Fruit fly (Drosophila melanogaster): ENCODE data around the gene CG43098.

The CG43098 gene

DNA sequence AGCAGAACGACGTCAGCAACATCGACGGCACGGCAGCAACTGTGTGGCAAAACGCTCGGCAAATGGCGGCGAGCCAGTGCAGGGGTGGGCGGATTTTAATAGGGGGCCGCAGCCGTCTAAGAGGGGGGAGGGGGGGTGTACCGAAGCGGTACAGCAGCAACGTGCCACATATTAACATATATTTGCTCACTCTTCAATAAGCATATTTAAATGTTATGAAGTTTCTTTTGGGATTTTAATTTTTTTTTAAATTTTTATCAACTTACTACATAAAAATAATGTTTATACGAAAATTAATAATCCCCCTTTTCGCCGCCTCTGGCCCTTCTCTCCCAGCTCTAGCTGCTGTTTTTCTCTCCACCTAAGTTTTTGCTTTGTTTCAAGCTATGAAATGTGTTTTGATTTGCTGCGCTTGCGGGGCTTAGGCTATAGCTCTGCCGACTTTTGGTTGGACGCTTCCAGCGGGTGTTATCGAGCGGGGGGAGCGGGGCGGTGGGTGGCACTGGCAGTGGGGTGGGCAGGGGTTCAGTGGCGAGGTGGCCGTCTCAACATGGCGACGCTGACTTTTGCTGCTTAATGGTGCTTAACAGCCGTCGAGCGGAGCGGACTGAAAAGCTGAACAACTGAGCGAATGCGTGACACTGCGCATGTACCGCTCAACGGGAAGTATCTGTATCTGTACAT lies 26.2 kb upstream of the CG43098 start (continued):
- TF ChIP-seq B-H1 (GFP tag; IDR thresholded peaks at IDR 0.05) (peak; percentile 79), cwo (GFP tag; optimal IDR thresholded peaks at IDR 0.05) (peak; percentile 74), CG11093 (GFP tag; IDR thresholded peaks at IDR 0.05) (peak; percentile 81; the same call in 2 of the 3 replicates), CG2678 (tag; optimal IDR thresholded peaks at IDR 0.05) (peak; percentile 87), CG12391 (tag; optimal IDR thresholded peaks at IDR 0.05) (peak; percentile 81), Antp (GFP tag; optimal IDR thresholded peaks at IDR 0.05) (peak; percentile 13), aop (GFP tag; IDR thresholded peaks at IDR 0.05) (no peak), jigr1 (GFP tag; IDR thresholded peaks at IDR 0.05) (peak; percentile 79; the same call in 1 of the 3 replicates), maf-S (GFP tag; optimal IDR thresholded peaks at IDR 0.05) (no peak), sim (GFP tag; IDR thresholded peaks at IDR 0.05) (0 out of 2 replicates have a peak, but pooled peaks have one; percentile 36), kay (GFP tag; optimal IDR thresholded peaks at IDR 0.05) (peak; percentile 38), usp (GFP tag; optimal IDR thresholded peaks at IDR 0.05) (no peak), vnd (GFP tag; IDR thresholded peaks at IDR 0.05; ENCODE audit: partially characterized antibody) (no peak), Dfd (GFP tag; optimal IDR thresholded peaks at IDR 0.05) (no peak), Dll (GFP tag; IDR thresholded peaks at IDR 0.05; ENCODE audit: partially characterized antibody) (no peak), Mes4 (GFP tag; optimal IDR thresholded peaks at IDR 0.05) (no peak), CG34376 (GFP tag; optimal IDR thresholded peaks at IDR 0.05) (peak; percentile 69), dysf (GFP tag; IDR thresholded peaks at IDR 0.05) (peak; percentile 93), HLHmδ (GFP tag; optimal IDR thresholded peaks at IDR 0.05) (no peak), luna (GFP tag; optimal IDR thresholded peaks at IDR 0.05) (no peak), H2.0 (GFP tag; IDR thresholded peaks at IDR 0.05) (peak; percentile 89), CG13123 (GFP tag; optimal IDR thresholded peaks at IDR 0.05) (peak; percentile 57), Meics (GFP tag; optimal IDR thresholded peaks at IDR 0.05) (peak; percentile 87), sc (optimal IDR thresholded peaks at IDR 0.05) (no peak), sc (GFP tag; optimal IDR thresholded peaks at IDR 0.05) (peak; percentile 68), CG30403 (GFP tag; optimal IDR thresholded peaks at IDR 0.05) (peak; percentile 93), her (GFP tag; optimal IDR thresholded peaks at IDR 0.05) (no peak), CG13296 (GFP tag; optimal IDR thresholded peaks at IDR 0.05) (peak; percentile 87), CG16813 (GFP tag; IDR thresholded peaks at IDR 0.05; ENCODE audit: partially characterized antibody) (no peak), CG18619 (GFP tag; optimal IDR thresholded peaks at IDR 0.05) (peak; percentile 93), Ada2b (GFP tag; IDR thresholded peaks at IDR 0.05) (peak; percentile 87), CG17802 (tag; optimal IDR thresholded peaks at IDR 0.05) (no peak), lola (GFP tag; optimal IDR thresholded peaks at IDR 0.05) (peak in 1 of 3 experiments; percentile 45), Sox102F (GFP tag; optimal IDR thresholded peaks at IDR 0.05) (peak; percentile 89), CG8290 (GFP tag; optimal IDR thresholded peaks at IDR 0.05) (no peak), CG8290 (tag; optimal IDR thresholded peaks at IDR 0.05) (peak in 1 of 2 experiments; percentile 49), HHEX (GFP tag; optimal IDR thresholded peaks at IDR 0.05) (peak; percentile 80), amos (GFP tag; IDR thresholded peaks at IDR 0.05; ENCODE audit: partially characterized antibody) (no peak), CG8359 (GFP tag; optimal IDR thresholded peaks at IDR 0.05; ENCODE audit: borderline replicate concordance) (no peak), odd (GFP tag; optimal IDR thresholded peaks at IDR 0.05) (peak; percentile 85), vvl (GFP tag; IDR thresholded peaks at IDR 0.05) (peak; percentile 90), CG2129 (GFP tag; IDR thresholded peaks at IDR 0.05; ENCODE audit: partially characterized antibody) (no peak), CG17359 (tag; optimal IDR thresholded peaks at IDR 0.05) (peak; percentile 78), sug (tag; optimal IDR thresholded peaks at IDR 0.05) (peak; percentile 83), CG15514 (GFP tag; optimal IDR thresholded peaks at IDR 0.05) (peak; percentile 65), CG6813 (GFP tag; optimal IDR thresholded peaks at IDR 0.05) (peak; percentile 65), corto (GFP tag; optimal IDR thresholded peaks at IDR 0.05) (no peak), CrebB (tag; optimal IDR thresholded peaks at IDR 0.05) (peak; percentile 62), row (GFP tag; IDR thresholded peaks at IDR 0.05) (peak; percentile 97)

Data from whole organism, embryonic.